Worm (Caenorhabditis elegans) whole organism, L4 larva: ENCODE measurements around the gene spp-28.

Source experiments
- lsy-2 ChIP-seq, 2 experiments: fragments of 150-350 bp in 1 of 2; sonication (generic microtip) in 1 of 2; optimal IDR thresholded peaks; 2 replicates each; lab custom pipeline; 2014 to 2017; ENCODE audit warnings: missing biosample characterization in 2 of 2, missing genetic modification characterization in 2 of 2
- mep-1 ChIP-seq: fragments of 150-350 bp; sonication (generic microtip); optimal IDR thresholded peaks from 3 replicates; lab custom pipeline; 2014; ENCODE audit warnings: missing biosample characterization, missing genetic modification characterization
- nhr-237 ChIP-seq: sonication (generic microtip); optimal IDR thresholded peaks from 2 replicates; lab custom pipeline; 2017; ENCODE audit warnings: missing biosample characterization, missing genetic modification characterization

DNA sequence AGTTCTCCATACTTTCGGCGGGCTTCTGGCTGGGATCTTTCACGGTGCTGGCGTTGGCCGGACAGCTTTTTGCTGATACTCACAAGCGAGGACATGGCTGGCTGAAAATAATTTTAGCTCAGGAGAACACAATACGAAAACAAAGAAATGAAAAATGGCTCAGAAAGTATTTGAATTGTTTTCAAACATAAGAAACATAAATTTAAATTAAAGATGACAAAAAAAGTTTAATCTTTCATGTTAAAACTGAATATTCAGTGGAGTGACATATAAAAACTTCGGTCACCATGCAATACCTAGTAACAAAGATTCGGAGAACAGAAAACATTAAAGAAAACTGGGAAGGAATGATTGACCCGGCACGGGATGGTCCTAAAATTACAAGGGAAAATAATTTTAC is 11.6 kb downstream of the spp-28 start, which contains the start of gene C16C10.2:
- no peak for TF ChIP-seq lsy-2 (tag; optimal IDR thresholded peaks at IDR 0.05; lab: Kevin White, UChicago)
- TF ChIP-seq mep-1 (tag; lab: Kevin White, UChicago): no peak
- no peak for TF ChIP-seq nhr-237 (tag; lab: Kevin White, UChicago)
